Worm (Caenorhabditis elegans) whole organism, L4/young adult: Measurements from ENCODE around the gene B0222.5.

Experiments used
- W03F9.2 ChIP-seq: fragments of 150-350 bp; optimal IDR thresholded peaks from 2 replicates; lab custom pipeline; 2014; ENCODE audit warnings: missing biosample characterization, missing genetic modification characterization
- dao-5 ChIP-seq: sonication (generic microtip); optimal IDR thresholded peaks from 2 replicates; lab custom pipeline; 2016; ENCODE audit warnings: missing genotype, missing genetic modification characterization, moderate library complexity, missing compliant biosample characterization
- him-1 ChIP-seq: sonication (generic microtip); optimal IDR thresholded peaks from 2 replicates; lab custom pipeline; 2016; ENCODE audit warnings: missing genotype, missing genetic modification reagents, missing genetic modification characterization, missing compliant biosample characterization

DNA sequence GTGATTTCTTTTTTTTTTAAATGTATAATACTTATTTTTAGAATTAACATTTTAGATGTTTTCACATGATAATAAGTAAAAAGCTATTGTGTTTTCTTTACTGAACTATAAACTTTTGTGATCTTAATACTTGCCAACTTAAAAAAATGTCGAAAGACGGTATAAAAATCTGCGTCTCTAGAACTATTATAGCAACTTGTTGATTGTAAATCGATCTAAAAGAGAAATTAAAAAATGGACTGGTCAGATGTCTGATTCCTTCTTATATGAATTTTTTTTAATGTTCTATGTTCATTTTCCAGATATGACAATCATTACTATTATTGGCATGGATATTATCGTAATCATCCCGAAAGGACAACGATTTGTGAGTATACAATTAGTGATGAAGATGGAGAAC is 26.9 kb downstream of the B0222.5 start, which contains the start of gene F21C10.3:
- no peak for TF ChIP-seq dao-5 (tag; lab: Kevin White, UChicago)
- no peak for TF ChIP-seq him-1 (tag; lab: Kevin White, UChicago)
- TF ChIP-seq W03F9.2 (tag; lab: Kevin White, UChicago), result no peak
